Worm (Caenorhabditis elegans) whole organism, L2 larva: ENCODE results near the gene C17H11.2.

Experiments
- egl-27 ChIP-seq: sonication (generic microtip); optimal IDR thresholded peaks from 3 replicates; lab custom pipeline; 2017; ENCODE audit warnings: missing biosample characterization, missing genetic modification reagents, missing genetic modification characterization
- gmeb-1 ChIP-seq: fragments of 150-350 bp; optimal IDR thresholded peaks from 2 replicates; lab custom pipeline; 2014; ENCODE audit warnings: missing biosample characterization, missing genetic modification characterization
- nhr-23 ChIP-seq: fragments of 150-350 bp; optimal IDR thresholded peaks from 2 replicates; lab custom pipeline; 2014; ENCODE audit warnings: missing biosample characterization, missing genetic modification reagents, missing genetic modification characterization
- nhr-77 ChIP-seq: fragments of 150-350 bp; optimal IDR thresholded peaks from 2 replicates; lab custom pipeline; 2014; ENCODE audit warnings: missing biosample characterization, missing genetic modification characterization
- ztf-11 ChIP-seq: sonication (generic microtip); optimal IDR thresholded peaks from 2 replicates; lab custom pipeline; 2017; ENCODE audit warnings: missing biosample characterization, missing genetic modification characterization

DNA sequence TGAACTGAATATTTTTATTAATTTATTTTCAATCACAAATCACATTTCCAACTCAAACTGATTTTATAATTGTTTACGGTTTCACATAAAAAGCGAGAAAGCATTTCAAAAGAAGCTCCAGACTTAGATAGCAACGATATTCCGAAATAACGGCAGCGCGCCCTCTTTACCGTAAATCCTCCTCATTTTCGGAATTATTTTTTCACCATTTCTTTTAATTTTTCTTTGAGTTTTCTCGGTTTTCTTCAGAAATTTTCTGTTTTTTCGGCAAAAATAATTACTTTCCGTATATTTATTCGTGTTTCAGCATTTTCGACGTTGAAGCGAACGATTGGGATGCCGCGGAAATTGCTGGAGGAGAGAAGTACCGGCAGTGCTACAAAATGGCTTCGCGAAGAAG is 22.3 kb upstream of the C17H11.2 start, which contains the start of gene C02B8.1:
- TF ChIP-seq nhr-23 (tag; lab: Kevin White, UChicago) = no peak
- TF ChIP-seq nhr-77 = no peak
- no peak for TF ChIP-seq gmeb-1 (tag; lab: Kevin White, UChicago)
- TF ChIP-seq ztf-11 (tag; lab: Kevin White, UChicago) = no peak
- no peak for TF ChIP-seq egl-27 (tag; lab: Kevin White, UChicago)
